Fruit fly (Drosophila melanogaster) whole organism: ENCODE data around the gene CG34260.

Source experiments
- CG8478 ChIP-seq: fragments of >200 bp; optimal IDR thresholded peaks from 2 replicates; lab custom pipeline; 2018; ENCODE audit warnings: inconsistent platforms
- Dll ChIP-seq: fragments of >200 bp; optimal IDR thresholded peaks from 2 replicates; lab custom pipeline; 2017
- EcR ChIP-seq, 2 experiments: fragments of >200 bp; optimal IDR thresholded peaks; 2 replicates each; lab custom pipeline; 2017; ENCODE audit warnings: missing biosample characterization in 2 of 2, missing genetic modification characterization in 2 of 2, missing genetic modification reagents in 2 of 2
- pan ChIP-seq: fragments of >200 bp; optimal IDR thresholded peaks from 2 replicates; lab custom pipeline; 2017
- psq ChIP-seq: fragments of >200 bp; optimal IDR thresholded peaks from 2 replicates; lab custom pipeline; 2017
- usp ChIP-seq: fragments of >200 bp; optimal IDR thresholded peaks from 2 replicates; lab custom pipeline; 2017; ENCODE audit warnings: missing biosample characterization, missing genetic modification characterization, mixed read lengths

dm6 chr3L:20676468-20676867, 37.4 kb upstream of the CG34260 start:
- TF ChIP-seq pan (lab: Kevin White, UChicago) (no peak), psq (lab: Kevin White, UChicago) (no peak), usp (GFP tag; lab: Kevin White, UChicago) (no peak), CG8478 (lab: Kevin White, UChicago) (no peak), EcR (GFP tag; optimal IDR thresholded peaks at IDR 0.05; lab: Kevin White, UChicago) (no peak), Dll (lab: Kevin White, UChicago) (no peak)
